Fruit fly (Drosophila melanogaster): ENCODE results near the gene BBIP1.

- no peak for TF ChIP-seq Hr96 (GFP tag; optimal IDR thresholded peaks at IDR 0.05)
- TF ChIP-seq ovo (GFP tag; optimal IDR thresholded peaks at IDR 0.05): no peak
- no peak for TF ChIP-seq CG1620 (GFP tag; optimal IDR thresholded peaks at IDR 0.05)
- no peak for TF ChIP-seq kay (GFP tag; ENCODE audit: borderline replicate concordance)
- no peak for TF ChIP-seq Crg-1 (GFP tag; optimal IDR thresholded peaks at IDR 0.05)
- TF ChIP-seq CG7045 (GFP tag; optimal IDR thresholded peaks at IDR 0.05): no peak
- no peak for TF ChIP-seq CG14711 (tag; optimal IDR thresholded peaks at IDR 0.05)
These were observed 25.4 kb upstream of the BBIP1 start for dm6 chr3R:9378644-9379411.

Measured in whole organism, adult.